Worm (Caenorhabditis elegans): Measurements from ENCODE around the gene C36C5.4.
A peak's percentile ranks its signal among the peaks of the same experiment; 100 is the strongest.

The C36C5.4 gene

ce11 chrV:3158379-3158778, 8.0 kb upstream of the C36C5.4 start:
- TF ChIP-seq ZK546.5 (tag; optimal IDR thresholded peaks at IDR 0.05): no peak
- TF ChIP-seq madf-9 (GFP tag; conservative IDR thresholded peaks at IDR 0.05): no peak
- no peak for TF ChIP-seq mep-1 (tag; optimal IDR thresholded peaks at IDR 0.05)
- peak in 1 of 2 experiments; percentile 94 for TF ChIP-seq unc-62 (GFP tag; optimal IDR thresholded peaks at IDR 0.05 in 1 of 2)
- no peak for TF ChIP-seq unc-62 (tag; optimal IDR thresholded peaks at IDR 0.05)
- no peak for TF ChIP-seq nhr-25 (tag; optimal IDR thresholded peaks at IDR 0.05; ENCODE audit: borderline replicate concordance, insufficient read depth)
- no peak for TF ChIP-seq nhr-102 (tag; optimal IDR thresholded peaks at IDR 0.05)
- peak; percentile 6 for TF ChIP-seq aha-1 (tag)

ce11 chrV:3159252-3159651, 7.1 kb upstream of the C36C5.4 start, which contains the start of gene C36C5.12:
C36C5.12 (minus strand) TSS chrV:3159352.
- no peak for TF ChIP-seq nhr-28 (tag; optimal IDR thresholded peaks at IDR 0.05)
- no peak for TF ChIP-seq dve-1 (tag; optimal IDR thresholded peaks at IDR 0.05; ENCODE audit: insufficient read depth)
- TF ChIP-seq daf-12 (tag; optimal IDR thresholded peaks at IDR 0.05): no peak
- no peak for TF ChIP-seq unc-39 (tag; optimal IDR thresholded peaks at IDR 0.05)
- TF ChIP-seq lsy-2 (tag; optimal IDR thresholded peaks at IDR 0.05): no peak
- no peak for TF ChIP-seq duxl-1 (tag; optimal IDR thresholded peaks at IDR 0.05; ENCODE audit: poor library complexity)
- TF ChIP-seq lin-13 (GFP tag; optimal IDR thresholded peaks at IDR 0.05): no peak
- TF ChIP-seq unc-130 (GFP tag; optimal IDR thresholded peaks at IDR 0.05): no peak
- TF ChIP-seq tag-97 (GFP tag; IDR thresholded peaks at IDR 0.05): no peak
- no peak for TF ChIP-seq hlh-30 (tag; optimal IDR thresholded peaks at IDR 0.05; ENCODE audit: insufficient read depth)

- no peak for TF ChIP-seq aly-2 (tag; optimal IDR thresholded peaks at IDR 0.05)
- TF ChIP-seq unc-39 (tag; optimal IDR thresholded peaks at IDR 0.05): no peak
- no peak for TF ChIP-seq ama-1 (optimal IDR thresholded peaks at IDR 0.05)
- TF ChIP-seq ceh-44 (GFP tag; IDR thresholded peaks at IDR 0.05): no peak
- TF ChIP-seq attf-4 (tag; optimal IDR thresholded peaks at IDR 0.05): no peak
- TF ChIP-seq hlh-30 (tag; optimal IDR thresholded peaks at IDR 0.05; ENCODE audit: insufficient read depth): no peak
- TF ChIP-seq set-16 (GFP tag; IDR thresholded peaks at IDR 0.05): peak; percentile 62
These were observed 4.1 kb upstream of the C36C5.4 start for ce11 chrV:3162299-3162698.

ce11 chrV:3163143-3163542, 3.2 kb upstream of the C36C5.4 start:
- peak; percentile 51; the same call in 1 of the 2 replicates for TF ChIP-seq arid-1 (GFP tag; conservative IDR thresholded peaks at IDR 0.05)
- peak; percentile 58; the same call in 1 of the 2 replicates for TF ChIP-seq D1046.2 (GFP tag; IDR thresholded peaks at IDR 0.05)
- TF ChIP-seq dmd-8 (GFP tag; IDR thresholded peaks at IDR 0.05): peak; percentile 82
- TF ChIP-seq fos-1 (tag; optimal IDR thresholded peaks at IDR 0.05): no peak
- no peak for TF ChIP-seq cey-2 (tag; optimal IDR thresholded peaks at IDR 0.05; ENCODE audit: borderline replicate concordance, insufficient read depth)
- peak; percentile 66 for TF ChIP-seq F49E8.2 (tag; optimal IDR thresholded peaks at IDR 0.05; ENCODE audit: borderline replicate concordance)
- TF ChIP-seq vab-7 (GFP tag; IDR thresholded peaks at IDR 0.05): peak; percentile 63
- peak; percentile 61 for TF ChIP-seq Y48G9A.11 (GFP tag; IDR thresholded peaks at IDR 0.05)
- TF ChIP-seq Y75B8A.6 (GFP tag; IDR thresholded peaks at IDR 0.05): 0 out of 2 replicates have a peak, but pooled peaks have one; percentile 14
- no peak for TF ChIP-seq T26A8.4 (GFP tag; IDR thresholded peaks at IDR 0.05)
- TF ChIP-seq pha-4 (GFP tag; IDR thresholded peaks at IDR 0.05): no peak
- TF ChIP-seq pha-4 (tag; optimal IDR thresholded peaks at IDR 0.05): no peak
- TF ChIP-seq ceh-44 (GFP tag; IDR thresholded peaks at IDR 0.05): 0 out of 2 replicates have a peak, but pooled peaks have one; percentile 16
- TF ChIP-seq ctbp-1 (GFP tag; IDR thresholded peaks at IDR 0.05): peak; percentile 47; the same call in 1 of the 2 replicates
- TF ChIP-seq lim-7 (GFP tag; IDR thresholded peaks at IDR 0.05): peak; percentile 62; the same call in 1 of the 2 replicates
- TF ChIP-seq lin-13 (GFP tag; optimal IDR thresholded peaks at IDR 0.05): no peak
- TF ChIP-seq dpl-1 (GFP tag; optimal IDR thresholded peaks at IDR 0.05): no peak
- TF ChIP-seq spr-3 (GFP tag; optimal IDR thresholded peaks at IDR 0.05): no peak
- TF ChIP-seq dmd-9 (GFP tag; IDR thresholded peaks at IDR 0.05): 0 out of 2 replicates have a peak, but pooled peaks have one; percentile 23
- TF ChIP-seq unc-62 (GFP tag; optimal IDR thresholded peaks at IDR 0.05 in 1 of 2): peak in 1 of 2 experiments; percentile 44
- TF ChIP-seq unc-62 (tag; optimal IDR thresholded peaks at IDR 0.05): no peak
- peak; percentile 86 for TF ChIP-seq snpc-1.2 (GFP tag; IDR thresholded peaks at IDR 0.05)
- TF ChIP-seq tra-1 (GFP tag; IDR thresholded peaks at IDR 0.05): 0 out of 2 replicates have a peak, but pooled peaks have one; percentile 52
- TF ChIP-seq unc-130 (GFP tag; optimal IDR thresholded peaks at IDR 0.05): peak; percentile 28
- TF ChIP-seq mdt-29 (GFP tag; IDR thresholded peaks at IDR 0.05): peak; percentile 34; the same call in 1 of the 2 replicates
- no peak for TF ChIP-seq attf-4 (tag; optimal IDR thresholded peaks at IDR 0.05)
- peak; percentile 71; the same call in 1 of the 2 replicates for TF ChIP-seq F26F4.8 (GFP tag; conservative IDR thresholded peaks at IDR 0.05)
- 0 out of 2 replicates have a peak, but pooled peaks have one; percentile 42 for TF ChIP-seq lin-1 (GFP tag; IDR thresholded peaks at IDR 0.05)

Measured in whole organism, L4 larva.